Worm (Caenorhabditis elegans): ENCODE data around the gene T28F3.8.

DNA sequence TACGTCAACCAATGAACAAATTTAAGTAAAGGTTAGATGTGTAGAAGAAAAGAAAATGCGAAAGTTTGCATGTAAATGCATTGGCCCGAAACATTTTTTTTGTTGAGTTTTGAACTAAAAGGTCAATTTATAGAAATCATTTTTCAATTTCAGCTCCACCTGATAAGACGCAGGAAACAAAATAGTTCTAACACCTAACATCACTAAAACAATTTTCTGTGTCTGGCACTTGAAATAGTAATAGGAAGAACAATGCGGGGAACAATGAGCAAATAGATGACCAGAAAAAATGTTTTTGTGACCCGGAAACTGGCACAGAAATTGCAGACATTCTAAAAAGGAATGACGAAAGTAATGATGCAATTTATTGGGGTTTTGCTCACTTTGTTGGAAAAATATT lies 14.8 kb downstream of the T28F3.8 start:
- TF ChIP-seq ces-1 (GFP tag; optimal IDR thresholded peaks at IDR 0.05), result no peak
- no peak for TF ChIP-seq pax-3 (tag; optimal IDR thresholded peaks at IDR 0.05)
- no peak for TF ChIP-seq mep-1 (tag; optimal IDR thresholded peaks at IDR 0.05)
- TF ChIP-seq zag-1 (tag; optimal IDR thresholded peaks at IDR 0.05), result no peak
